Worm (Caenorhabditis elegans): ENCODE data around the gene dod-6.

DNA sequence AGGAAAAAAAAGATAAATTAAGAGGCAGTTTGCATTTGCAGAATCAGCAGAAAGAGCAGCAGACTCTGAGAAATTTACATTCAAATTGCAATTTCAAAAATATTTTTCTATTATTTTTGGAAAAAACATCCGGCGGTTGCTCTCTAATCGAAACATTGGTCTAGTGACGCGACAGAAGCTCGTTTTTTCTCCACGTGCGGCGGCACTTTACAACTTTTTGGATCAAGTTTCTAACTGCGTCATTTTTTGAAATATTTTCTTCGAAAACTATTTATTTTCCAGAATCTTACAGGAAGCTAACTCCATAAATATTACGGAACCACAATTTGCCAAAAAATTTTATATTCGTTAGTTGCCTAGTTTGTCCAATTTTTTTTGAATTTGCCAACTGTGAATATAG is 47.6 kb upstream of the dod-6 start:
- no peak for TF ChIP-seq efl-3 (GFP tag; optimal IDR thresholded peaks at IDR 0.05)
- TF ChIP-seq zag-1 (tag; optimal IDR thresholded peaks at IDR 0.05), result no peak
- no peak for TF ChIP-seq egl-13 (tag; optimal IDR thresholded peaks at IDR 0.05)
- no peak for TF ChIP-seq mdl-1 (tag; optimal IDR thresholded peaks at IDR 0.05)
- no peak for TF ChIP-seq pag-3 (tag; optimal IDR thresholded peaks at IDR 0.05; ENCODE audit: borderline replicate concordance, insufficient read depth)
- no peak for TF ChIP-seq ama-1 (optimal IDR thresholded peaks at IDR 0.05)
- no peak for TF ChIP-seq ztf-4 (tag; optimal IDR thresholded peaks at IDR 0.05)
- no peak for TF ChIP-seq fos-1 (tag; optimal IDR thresholded peaks at IDR 0.05)
- TF ChIP-seq nhr-71 (tag; optimal IDR thresholded peaks at IDR 0.05), result peak; percentile 15
- TF ChIP-seq aly-2 (tag; optimal IDR thresholded peaks at IDR 0.05), result no peak
- no peak for TF ChIP-seq ceh-82 (tag; optimal IDR thresholded peaks at IDR 0.05)
- TF ChIP-seq nhr-12 (tag; optimal IDR thresholded peaks at IDR 0.05), result no peak
- TF ChIP-seq ztf-11 (tag; optimal IDR thresholded peaks at IDR 0.05), result no peak
- no peak for TF ChIP-seq sup-37 (GFP tag; optimal IDR thresholded peaks at IDR 0.05)
